Worm (Caenorhabditis elegans) whole organism, early embryonic: Measurements from ENCODE around the gene phf-31.

Experiments used
- ama-1 ChIP-seq: fragments of 150-350 bp; optimal IDR thresholded peaks from 2 replicates; lab custom pipeline; 2014
- hmbx-1 ChIP-seq: sonication (generic microtip); optimal IDR thresholded peaks from 2 replicates; lab custom pipeline; 2016; ENCODE audit warnings: mild to moderate bottlenecking, missing genetic modification characterization, missing compliant biosample characterization

DNA sequence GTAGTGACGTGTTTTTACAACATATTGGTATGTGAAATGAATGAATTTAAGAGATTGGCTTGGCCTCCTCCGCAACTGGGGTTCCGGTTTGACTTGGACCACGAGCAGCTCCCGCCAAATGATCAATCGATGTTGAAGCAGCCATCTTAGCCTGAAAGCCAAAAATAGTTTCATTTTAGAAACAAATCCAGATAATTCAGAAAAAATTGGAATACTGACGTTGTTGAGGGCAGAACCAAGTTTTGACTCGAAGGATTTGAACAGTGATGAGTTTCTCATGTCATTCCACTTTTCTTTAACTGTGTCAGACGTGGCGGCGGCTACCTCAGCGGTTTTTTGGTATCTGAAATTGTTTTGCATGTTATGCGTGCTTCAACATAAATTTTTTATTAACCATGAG lies 5.8 kb upstream of the phf-31 start:
- TF ChIP-seq hmbx-1 (tag; lab: Kevin White, UChicago), result no peak
- TF ChIP-seq ama-1 (lab: Kevin White, UChicago), result no peak
